Worm (Caenorhabditis elegans) whole organism, midembryonic: ENCODE results near the gene C49F5.13.
"Not testable (repeated sequence)": the region's sequence is repeated elsewhere in the genome, so short reads cannot be mapped to it uniquely, and the experiment has no call there.

Experiments
- T22C8.4 ChIP-seq: fragments of 200-800 bp; sonication (Bioruptor generic); IDR thresholded peaks from 2 replicates; pipeline ENCODE4 v1.3.6; 2022; ENCODE audit warnings: missing genetic modification characterization, missing compliant biosample characterization
- cog-1 ChIP-seq: sonication (generic microtip); optimal IDR thresholded peaks from 2 replicates; lab custom pipeline; 2016; ENCODE audit warnings: missing genetic modification characterization, missing compliant biosample characterization
- flt-1 ChIP-seq: fragments of 200-800 bp; sonication (Bioruptor generic); IDR thresholded peaks from 2 replicates; pipeline ENCODE4 v1.3.6; 2022; ENCODE audit warnings: missing genetic modification characterization, missing compliant biosample characterization
- klf-2 ChIP-seq: fragments of 200-800 bp; sonication (Bioruptor generic); conservative IDR thresholded peaks from 2 replicates; pipeline ENCODE4 v1.3.6; 2022; ENCODE audit warnings: missing genetic modification reagents, missing genetic modification characterization, missing compliant biosample characterization
- med-1 ChIP-seq: sonication (generic microtip); optimal IDR thresholded peaks from 2 replicates; lab custom pipeline; 2017; ENCODE audit warnings: missing genetic modification characterization, mild to moderate bottlenecking, missing compliant biosample characterization, antibody characterized with exemption, missing genetic modification reagents; ENCODE audit not compliant: insufficient read depth
- ref-1 ChIP-seq: fragments of 200-800 bp; sonication (Bioruptor generic); conservative IDR thresholded peaks from 2 replicates; pipeline ENCODE4 v1.3.6; 2022; ENCODE audit warnings: missing genetic modification reagents, missing genetic modification characterization, missing compliant biosample characterization
- tab-1 ChIP-seq: fragments of 200-800 bp; sonication (Bioruptor generic); IDR thresholded peaks from 2 replicates; pipeline ENCODE4 v1.3.6; 2022; ENCODE audit warnings: missing genetic modification characterization, missing compliant biosample characterization
- ztf-23 ChIP-seq: fragments of 200-800 bp; sonication (Bioruptor generic); IDR thresholded peaks from 2 replicates; pipeline ENCODE4 v1.3.6; 2022; ENCODE audit warnings: missing genetic modification reagents, missing genetic modification characterization, missing compliant biosample characterization
- ztf-29 ChIP-seq: fragments of 200-800 bp; sonication (Bioruptor generic); IDR thresholded peaks from 2 replicates; pipeline ENCODE4 v1.3.6; 2022; ENCODE audit warnings: missing genetic modification reagents, missing genetic modification characterization, missing compliant biosample characterization

Gene C49F5.13

DNA sequence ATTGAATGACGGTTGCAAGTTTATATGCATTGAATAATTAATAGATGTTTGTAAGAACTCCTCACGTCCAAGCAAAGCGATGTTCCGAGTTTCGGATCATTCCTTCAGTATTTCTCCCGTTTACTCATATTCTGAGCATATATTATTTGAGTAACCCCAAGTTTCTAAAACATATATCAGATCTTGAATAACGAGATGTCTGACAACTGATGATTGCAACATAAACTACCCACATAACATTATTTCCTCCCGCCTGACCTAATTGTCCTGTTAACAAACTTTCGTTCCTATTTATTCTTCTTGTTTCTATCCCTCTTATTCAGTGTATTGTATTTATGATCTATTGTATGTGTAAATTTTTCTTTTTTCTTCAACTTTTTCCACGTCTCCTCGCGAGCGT, at the start of gene C49F5.13:
C49F5.13 (plus strand) TSS at position 301 of the 400 bp plus-strand sequence.
- TF ChIP-seq ztf-23 (GFP tag; lab: Robert Waterston, UW); cog-1 (tag; lab: Kevin White, UChicago); ref-1 (GFP tag; lab: Robert Waterston, UW): not testable (repeated sequence)

DNA sequence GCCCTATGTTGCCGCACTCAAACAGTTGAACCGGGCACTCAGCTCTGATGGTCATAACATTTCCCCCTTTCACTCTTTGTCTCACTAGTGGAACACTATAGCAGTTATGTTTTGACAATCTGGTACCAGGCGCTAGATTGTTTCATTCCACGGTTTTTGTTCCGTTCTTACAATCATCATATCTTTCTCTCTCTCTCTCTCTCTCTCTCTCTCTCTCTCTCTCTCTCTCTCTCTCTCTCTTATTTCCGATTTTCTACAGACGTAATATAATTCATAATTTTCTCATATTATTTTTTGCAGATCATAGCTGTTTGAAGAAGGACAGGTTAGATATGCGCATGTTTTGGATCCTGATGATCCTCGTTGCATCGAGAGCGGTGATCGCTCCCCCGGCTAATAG, 47.4 kb upstream of the C49F5.13 start, which contains the start of gene Y62H9A.12:
Y62H9A.12 (plus strand) TSS at position 301 of the 400 bp plus-strand sequence.
- TF ChIP-seq ztf-29 (no peak), T22C8.4 (no peak), ztf-23 (GFP tag; lab: Robert Waterston, UW) (no peak), ref-1 (GFP tag; lab: Robert Waterston, UW) (no peak)

DNA sequence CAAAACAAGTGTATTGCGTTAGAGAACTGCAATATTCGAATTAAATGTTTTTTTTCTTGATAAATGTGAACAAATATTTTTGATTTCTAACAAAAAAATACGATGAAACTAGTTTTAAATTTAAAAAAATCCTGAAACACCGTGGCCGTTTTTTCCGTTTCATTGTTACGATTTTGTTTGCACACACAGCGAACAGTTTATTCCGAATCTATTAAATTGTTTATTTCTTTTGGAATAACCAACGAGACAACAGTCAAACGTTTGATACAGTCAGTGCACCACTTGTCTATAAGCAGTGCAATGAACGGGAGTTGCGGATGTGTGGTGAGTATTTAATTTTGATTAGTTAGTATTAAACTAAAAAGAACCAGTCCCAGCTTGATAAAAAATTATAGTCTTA, 44.5 kb upstream of the C49F5.13 start, which contains the start of gene Y62H9A.13:
Y62H9A.13 (plus strand) TSS at position 301 of the 400 bp plus-strand sequence.
- TF ChIP-seq cog-1 (tag; lab: Kevin White, UChicago) (no peak), flt-1 (GFP tag; lab: Robert Waterston, UW) (no peak), ref-1 (GFP tag; lab: Robert Waterston, UW) (no peak), T22C8.4 (no peak), ztf-23 (GFP tag; lab: Robert Waterston, UW) (no peak), klf-2 (GFP tag; lab: Robert Waterston, UW) (no peak), tab-1 (GFP tag; lab: Robert Waterston, UW) (no peak), med-1 (GFP tag; lab: Kevin White, UChicago) (no peak), ztf-29 (no peak)

DNA sequence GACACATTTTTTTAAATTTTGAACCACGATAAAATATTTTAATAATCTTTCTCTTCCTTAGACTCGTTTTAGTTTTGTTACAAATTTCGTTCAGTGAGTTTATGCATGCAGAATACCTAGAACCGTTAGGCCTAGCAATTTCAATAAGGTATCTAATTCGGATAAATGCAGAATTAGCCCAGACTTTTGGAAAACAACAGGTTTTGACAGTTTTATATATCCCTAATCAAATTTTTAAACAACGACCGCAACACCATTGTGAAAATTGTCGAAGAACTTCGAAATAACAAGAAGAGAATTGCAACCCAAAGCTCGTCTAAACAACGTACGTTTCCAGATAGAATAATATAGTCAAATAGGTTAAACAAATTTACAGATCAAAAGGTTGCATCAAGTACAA, 43.2 kb upstream of the C49F5.13 start, which contains the start of gene Y62H9A.16:
Y62H9A.16 (plus strand) TSS at position 301 of the 400 bp plus-strand sequence.
- TF ChIP-seq T22C8.4 (no peak), med-1 (GFP tag; lab: Kevin White, UChicago) (no peak), flt-1 (GFP tag; lab: Robert Waterston, UW) (no peak), tab-1 (GFP tag; lab: Robert Waterston, UW) (no peak), ztf-29 (no peak), klf-2 (GFP tag; lab: Robert Waterston, UW) (no peak), ref-1 (GFP tag; lab: Robert Waterston, UW) (no peak), cog-1 (tag; lab: Kevin White, UChicago) (no peak), ztf-23 (GFP tag; lab: Robert Waterston, UW) (no peak)

DNA sequence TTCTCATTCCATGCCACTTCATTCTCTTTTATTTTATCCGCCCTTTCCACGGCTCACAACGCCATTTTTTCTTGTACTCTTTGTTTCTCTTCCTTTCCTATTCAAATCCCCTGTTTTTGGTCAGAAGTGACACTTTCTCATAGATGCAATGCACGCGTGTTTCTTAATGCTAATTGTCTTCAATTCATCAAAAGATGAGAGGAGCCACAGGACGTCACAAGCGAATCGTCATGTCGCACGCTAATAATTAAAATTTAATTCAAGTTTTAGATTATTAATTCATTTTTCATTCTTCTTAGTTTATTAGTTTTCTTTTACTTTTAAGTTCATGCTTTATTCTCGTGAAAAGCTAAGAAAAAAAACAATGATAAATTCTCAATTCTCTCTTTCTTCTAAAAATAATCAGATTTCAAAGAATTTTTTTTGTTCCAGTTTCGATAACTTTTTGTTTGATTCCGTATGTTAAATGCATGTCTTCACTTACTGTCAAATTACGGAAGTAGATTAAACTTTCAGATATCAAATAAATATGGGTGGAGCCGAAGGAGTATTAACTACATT, 40.4 kb upstream of the C49F5.13 start, which contains the start of gene Y62H9A.14:
Y62H9A.14 (plus strand) TSS at position 511 of the 561 bp plus-strand sequence.
- TF ChIP-seq ztf-23 (GFP tag; lab: Robert Waterston, UW) (no peak), T22C8.4 (no peak), flt-1 (GFP tag; lab: Robert Waterston, UW) (no peak), ztf-29 (no peak), tab-1 (GFP tag; lab: Robert Waterston, UW) (no peak), ref-1 (GFP tag; lab: Robert Waterston, UW) (no peak), klf-2 (GFP tag; lab: Robert Waterston, UW) (no peak), med-1 (GFP tag; lab: Kevin White, UChicago) (no peak), cog-1 (tag; lab: Kevin White, UChicago) (no peak)

DNA sequence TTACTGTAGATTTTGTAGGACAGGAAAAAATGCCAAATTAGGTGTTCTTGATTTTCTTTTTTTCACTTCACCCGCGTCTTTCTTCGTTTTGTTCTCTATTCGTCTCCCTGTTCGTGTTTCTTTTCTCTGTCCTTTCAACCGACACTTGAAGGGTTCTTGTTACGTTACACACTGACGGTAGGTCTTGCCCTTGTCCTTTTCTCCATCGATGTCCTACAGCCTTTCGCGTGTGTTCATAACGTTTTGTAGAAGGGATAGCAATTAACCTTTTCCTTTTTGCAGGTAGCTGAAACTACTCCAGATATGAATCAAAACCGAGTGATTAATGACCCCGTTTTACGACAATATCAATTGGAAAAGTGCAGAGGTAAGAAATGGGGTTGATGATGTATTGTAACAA, 37.0 kb upstream of the C49F5.13 start, which contains the start of gene F55G7.1:
F55G7.1 (plus strand) TSS at position 276 of the 400 bp plus-strand sequence.
- TF ChIP-seq flt-1 (GFP tag; lab: Robert Waterston, UW): no peak
- TF ChIP-seq ztf-29: no peak
- no peak for TF ChIP-seq tab-1 (GFP tag; lab: Robert Waterston, UW)

DNA sequence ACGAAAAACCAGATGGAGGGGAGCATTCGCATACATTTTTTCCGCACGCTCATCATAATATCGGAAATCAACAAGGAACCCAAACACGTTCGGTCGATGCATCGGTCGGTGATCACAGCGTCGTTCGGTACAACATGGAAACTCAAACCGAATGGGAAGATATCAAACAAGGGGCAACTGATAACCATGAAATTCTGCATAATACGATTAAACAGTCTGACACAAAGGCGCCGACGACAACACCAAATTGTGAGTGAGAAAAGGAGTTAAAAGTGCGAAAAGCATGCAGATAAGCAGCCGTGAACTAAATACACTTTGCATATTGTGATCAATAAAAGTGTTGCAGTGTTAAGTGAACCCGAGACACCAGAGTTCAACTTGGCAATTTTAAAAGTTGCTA, 36.0 kb upstream of the C49F5.13 start:
- TF ChIP-seq klf-2 (GFP tag; lab: Robert Waterston, UW) (no peak), ztf-29 (no peak), T22C8.4 (no peak), tab-1 (GFP tag; lab: Robert Waterston, UW) (no peak), ref-1 (GFP tag; lab: Robert Waterston, UW) (no peak), cog-1 (tag; lab: Kevin White, UChicago) (no peak), ztf-23 (GFP tag; lab: Robert Waterston, UW) (no peak), med-1 (GFP tag; lab: Kevin White, UChicago) (no peak), flt-1 (GFP tag; lab: Robert Waterston, UW) (no peak)

DNA sequence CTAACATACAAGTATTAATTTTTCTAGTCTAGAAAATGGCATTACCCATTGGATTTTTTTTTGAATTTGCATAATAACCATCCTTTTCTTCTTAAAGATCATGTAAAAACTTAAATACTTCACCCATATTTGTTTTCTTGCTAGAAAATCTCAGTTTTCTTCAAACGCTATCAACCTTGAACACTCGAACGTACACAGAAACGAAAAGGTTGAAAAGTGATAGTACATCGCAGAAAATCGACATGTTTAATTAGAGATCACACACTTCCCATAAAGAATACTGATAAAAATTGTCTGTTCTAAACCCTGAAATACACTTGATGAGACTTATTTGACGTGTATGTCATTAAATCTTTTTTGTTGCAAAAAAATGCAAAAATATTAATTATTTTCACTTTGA, 33.6 kb upstream of the C49F5.13 start, which contains the start of gene F55G7.4:
F55G7.4 (plus strand) TSS at position 301 of the 400 bp plus-strand sequence.
- no peak for TF ChIP-seq ref-1 (GFP tag; lab: Robert Waterston, UW)

DNA sequence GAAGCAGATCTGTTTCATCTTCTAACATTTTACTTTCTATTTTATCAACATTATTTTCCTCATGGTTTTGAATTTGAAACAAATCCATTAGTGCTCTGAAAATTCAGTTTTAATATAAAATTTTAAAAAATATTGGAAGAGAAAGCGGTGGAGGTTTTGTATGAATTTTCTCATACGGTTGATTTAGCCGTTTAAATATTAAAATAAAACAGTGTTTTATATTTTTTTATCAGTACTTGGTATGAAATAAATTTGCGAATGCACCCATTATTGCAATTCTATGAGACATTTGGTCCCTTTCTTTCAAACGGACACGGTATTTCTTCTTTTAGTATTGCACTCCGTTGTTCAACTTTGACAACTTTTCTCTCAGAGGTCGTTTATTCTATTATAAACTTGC, 29.6 kb upstream of the C49F5.13 start, which contains the start of gene dot-1.4:
dot-1.4 (minus strand) TSS at position 101 of the 400 bp plus-strand sequence.
- TF ChIP-seq T22C8.4: no peak
- TF ChIP-seq med-1 (GFP tag; lab: Kevin White, UChicago): no peak
- TF ChIP-seq ztf-23 (GFP tag; lab: Robert Waterston, UW): no peak
- no peak for TF ChIP-seq flt-1 (GFP tag; lab: Robert Waterston, UW)
- no peak for TF ChIP-seq ztf-29
- TF ChIP-seq tab-1 (GFP tag; lab: Robert Waterston, UW): no peak
- no peak for TF ChIP-seq cog-1 (tag; lab: Kevin White, UChicago)
- no peak for TF ChIP-seq ref-1 (GFP tag; lab: Robert Waterston, UW)
- no peak for TF ChIP-seq klf-2 (GFP tag; lab: Robert Waterston, UW)

DNA sequence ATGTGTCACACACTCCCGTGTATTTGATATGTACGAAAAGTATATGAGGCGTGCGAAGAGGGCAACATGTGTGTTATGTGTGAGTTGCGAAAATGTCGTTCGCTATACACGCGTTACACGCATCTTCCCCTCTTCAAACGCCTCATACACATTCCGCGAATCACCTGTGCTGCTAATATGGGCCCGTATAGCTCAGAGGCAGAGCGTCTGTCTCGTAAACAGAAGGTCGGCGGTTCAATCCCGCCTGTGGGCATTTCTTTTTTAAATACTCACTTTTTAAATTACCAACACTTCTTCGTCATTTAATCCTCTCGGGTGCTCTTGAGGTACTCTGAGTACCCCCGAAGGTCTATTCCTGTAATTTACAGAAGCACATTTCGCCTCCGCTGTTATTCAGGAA, 27.7 kb upstream of the C49F5.13 start:
- no peak for TF ChIP-seq ztf-23 (GFP tag; lab: Robert Waterston, UW)
- 0 out of 2 replicates have a peak, but pooled peaks have one; percentile 32 for TF ChIP-seq flt-1 (GFP tag; lab: Robert Waterston, UW)
- TF ChIP-seq klf-2 (GFP tag; lab: Robert Waterston, UW): no peak
- 0 out of 2 replicates have a peak, but pooled peaks have one; percentile 32 for TF ChIP-seq tab-1 (GFP tag; lab: Robert Waterston, UW)
- no peak for TF ChIP-seq ztf-29
